Fruit fly (Drosophila melanogaster): ENCODE measurements around the gene st.

st gene

DNA sequence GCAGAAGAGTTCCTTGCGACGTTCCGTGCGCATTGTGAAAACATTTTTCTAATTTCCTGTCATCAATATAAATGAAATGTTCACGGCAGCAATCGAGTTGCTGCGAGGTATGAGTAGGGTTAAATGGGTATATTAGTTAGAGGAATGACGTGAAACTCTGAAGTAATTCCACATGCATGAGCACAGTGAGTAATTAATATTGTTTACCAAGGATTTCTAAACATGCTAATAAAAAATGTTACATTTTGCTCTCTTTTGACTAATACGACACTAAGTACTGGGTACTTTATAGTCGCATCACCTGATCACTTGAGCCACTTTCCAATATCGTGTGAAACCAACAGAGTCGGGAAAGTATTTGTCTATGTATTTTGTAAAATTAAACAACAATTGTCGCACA lies 46.8 kb downstream of the st start:
- no peak for TF ChIP-seq CG17801 (GFP tag; optimal IDR thresholded peaks at IDR 0.05; ENCODE audit: partially characterized antibody)

dm6 chr3L:16545511-16545910 lies 48.1 kb downstream of the st start, which contains the start of gene CG13033:
Gene CG13033, minus strand, starts transcription at chr3L:16545628.
- TF ChIP-seq CG17801 (GFP tag; optimal IDR thresholded peaks at IDR 0.05; ENCODE audit: partially characterized antibody) = no peak

DNA sequence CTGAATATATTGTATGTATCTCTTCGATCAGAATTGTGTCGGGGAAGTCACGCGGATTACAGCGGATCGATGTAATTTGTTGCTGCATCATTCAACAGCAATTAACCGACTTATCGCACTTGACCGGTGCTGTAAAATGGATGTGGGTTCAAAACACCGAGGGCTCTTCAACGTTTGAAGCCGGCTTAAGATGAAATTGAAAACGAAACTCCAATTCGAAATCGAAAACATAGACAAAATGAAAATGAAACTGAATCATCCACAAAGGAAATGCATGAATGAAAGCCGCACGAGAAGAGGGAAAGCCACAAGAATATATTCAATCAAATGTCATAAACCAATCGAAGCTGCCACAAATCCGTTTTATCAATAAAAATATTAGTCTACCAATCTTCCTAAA lies 48.7 kb downstream of the st start:
- no peak for TF ChIP-seq CG17801 (GFP tag; optimal IDR thresholded peaks at IDR 0.05; ENCODE audit: partially characterized antibody)

All from ovary, adult (tissue).